Fruit fly (Drosophila melanogaster) Kc167 (cell line): ENCODE measurements around the gene Arp8.

Experiments
- h ChIP-seq: fragments of >200 bp; optimal IDR thresholded peaks from 3 replicates; lab custom pipeline; 2018; ENCODE audit warnings: missing external identifiers
- insv ChIP-seq: fragments of >200 bp; optimal IDR thresholded peaks from 3 replicates; lab custom pipeline; 2018; ENCODE audit warnings: missing external identifiers
- psq ChIP-seq: fragments of >200 bp; optimal IDR thresholded peaks from 2 replicates; lab custom pipeline; 2017; ENCODE audit warnings: missing external identifiers
- ttk ChIP-seq: sonication (Bioruptor generic); optimal IDR thresholded peaks from 2 replicates; lab custom pipeline; 2017; ENCODE audit warnings: missing external identifiers

DNA sequence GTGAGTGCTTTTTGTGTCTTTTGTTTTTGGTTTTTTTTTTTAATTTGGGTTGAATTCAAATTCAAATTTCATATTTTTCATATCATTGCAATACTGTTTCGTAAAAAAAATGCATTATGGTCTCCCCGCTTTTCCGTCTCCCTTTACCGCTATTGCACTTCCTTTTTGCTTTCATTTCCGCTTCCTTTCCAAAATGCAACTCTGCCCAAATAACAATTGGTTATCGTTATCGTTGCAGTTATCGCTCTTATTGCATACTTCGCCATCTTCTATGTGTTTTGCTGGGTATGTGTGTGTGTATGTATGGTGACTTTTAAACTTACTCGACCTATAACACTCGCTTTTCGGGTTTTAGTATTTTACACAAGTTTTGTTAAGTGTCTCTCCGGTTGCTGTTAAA, 4.5 kb upstream of the Arp8 start:
- TF ChIP-seq psq (lab: Kevin White, UChicago): no peak
- no peak for TF ChIP-seq insv (lab: Kevin White, UChicago)
- TF ChIP-seq h (lab: Kevin White, UChicago): no peak
- no peak for TF ChIP-seq ttk (lab: Kevin White, UChicago)
